Worm (Caenorhabditis elegans): ENCODE measurements around the gene T25D3.3.

Gene T25D3.3

DNA sequence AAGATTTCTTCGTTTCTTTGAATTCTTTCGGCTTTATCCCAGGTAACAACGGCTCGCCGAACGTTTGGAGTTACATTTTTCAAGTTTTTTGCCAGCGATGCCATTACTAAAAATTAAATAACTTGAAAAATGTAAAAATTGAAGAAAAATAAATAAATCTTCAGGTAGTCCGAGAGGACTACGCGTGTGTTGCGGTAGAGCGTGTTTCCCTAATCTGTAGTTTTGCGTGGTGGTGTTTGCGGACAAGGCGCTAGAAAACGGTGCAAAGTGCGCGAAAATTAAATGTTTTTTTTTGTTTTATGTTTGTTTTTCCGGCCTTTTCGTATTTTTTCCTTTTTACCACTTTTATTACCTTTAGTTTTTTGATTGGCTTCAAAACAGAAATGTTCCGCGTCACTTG lies 3.5 kb downstream of the T25D3.3 start, which contains the start of gene mrpl-28 (continued):
- no peak for TF ChIP-seq cey-2 (tag; optimal IDR thresholded peaks at IDR 0.05; ENCODE audit: borderline replicate concordance, insufficient read depth)
- peak; percentile 60; the same call in 1 of the 2 replicates for TF ChIP-seq Y48G9A.11 (GFP tag; IDR thresholded peaks at IDR 0.05)
- no peak for TF ChIP-seq unc-39 (tag; optimal IDR thresholded peaks at IDR 0.05)
- TF ChIP-seq nhr-42 (GFP tag; IDR thresholded peaks at IDR 0.05), result peak; percentile 53; the same call in 1 of the 2 replicates
- no peak for TF ChIP-seq ceh-44 (GFP tag; IDR thresholded peaks at IDR 0.05)
- TF ChIP-seq hlh-11 (tag; optimal IDR thresholded peaks at IDR 0.05), result peak; percentile 81
- TF ChIP-seq nhr-25 (tag; optimal IDR thresholded peaks at IDR 0.05; ENCODE audit: borderline replicate concordance, insufficient read depth), result peak; percentile 36
- TF ChIP-seq Y75B8A.6 (GFP tag; IDR thresholded peaks at IDR 0.05), result no peak
- peak; percentile 87 for TF ChIP-seq lin-13 (GFP tag; optimal IDR thresholded peaks at IDR 0.05)
- TF ChIP-seq ceh-32 (tag; optimal IDR thresholded peaks at IDR 0.05; ENCODE audit: poor library complexity), result peak; percentile 45
- TF ChIP-seq pqm-1 (tag; optimal IDR thresholded peaks at IDR 0.05), result no peak
- TF ChIP-seq saeg-2 (GFP tag; IDR thresholded peaks at IDR 0.05), result no peak
- no peak for TF ChIP-seq D1046.2 (GFP tag; IDR thresholded peaks at IDR 0.05)
- no peak for TF ChIP-seq zag-1 (tag; optimal IDR thresholded peaks at IDR 0.05)
- no peak for TF ChIP-seq zip-2 (tag; optimal IDR thresholded peaks at IDR 0.05)
- no peak for TF ChIP-seq egl-27 (tag; optimal IDR thresholded peaks at IDR 0.05)
- TF ChIP-seq daf-12 (tag; optimal IDR thresholded peaks at IDR 0.05), result no peak
- TF ChIP-seq nhr-76 (tag; optimal IDR thresholded peaks at IDR 0.05), result no peak
- peak in 1 of 2 experiments; percentile 61 for TF ChIP-seq hif-1 (tag; optimal IDR thresholded peaks at IDR 0.05)
- no peak; the same call in 1 of the 2 replicates for TF ChIP-seq lin-1 (GFP tag; IDR thresholded peaks at IDR 0.05)
- TF ChIP-seq spr-3 (GFP tag; optimal IDR thresholded peaks at IDR 0.05), result peak; percentile 55
- TF ChIP-seq nhr-11 (tag; optimal IDR thresholded peaks at IDR 0.05), result peak; percentile 86
- no peak for TF ChIP-seq ceh-82 (tag; optimal IDR thresholded peaks at IDR 0.05)
- TF ChIP-seq F26F4.8 (GFP tag; conservative IDR thresholded peaks at IDR 0.05), result no peak
- TF ChIP-seq lir-3 (tag; optimal IDR thresholded peaks at IDR 0.05), result no peak
- TF ChIP-seq pha-4 (GFP tag; IDR thresholded peaks at IDR 0.05), result peak; percentile 80; the same call in 1 of the 2 replicates
- peak; percentile 97 for TF ChIP-seq pha-4 (tag; optimal IDR thresholded peaks at IDR 0.05)
- TF ChIP-seq arid-1 (GFP tag; conservative IDR thresholded peaks at IDR 0.05), result peak; percentile 78
- TF ChIP-seq sdz-12 (GFP tag; optimal IDR thresholded peaks at IDR 0.05), result no peak
- peak; percentile 92 for TF ChIP-seq T26A8.4 (GFP tag; IDR thresholded peaks at IDR 0.05)
- no peak for TF ChIP-seq ZK546.5 (tag; optimal IDR thresholded peaks at IDR 0.05)
- TF ChIP-seq mep-1 (tag; optimal IDR thresholded peaks at IDR 0.05), result peak; percentile 89
- no peak for TF ChIP-seq zip-11 (GFP tag; IDR thresholded peaks at IDR 0.05)
- TF ChIP-seq ceh-28 (tag; optimal IDR thresholded peaks at IDR 0.05), result no peak
- peak; percentile 71 for TF ChIP-seq hmg-1.1 (GFP tag; IDR thresholded peaks at IDR 0.05)
- TF ChIP-seq T20F7.1 (GFP tag; optimal IDR thresholded peaks at IDR 0.05), result peak; percentile 88
- TF ChIP-seq mes-2 (tag; optimal IDR thresholded peaks at IDR 0.05; ENCODE audit: poor library complexity, severe bottlenecking), result peak; percentile 94
- TF ChIP-seq nhr-111 (GFP tag; optimal IDR thresholded peaks at IDR 0.05), result no peak
- no peak for TF ChIP-seq ceh-62 (tag; optimal IDR thresholded peaks at IDR 0.05)
- TF ChIP-seq fkh-10 (GFP tag; optimal IDR thresholded peaks at IDR 0.05), result peak; percentile 78
- TF ChIP-seq vab-7 (GFP tag; IDR thresholded peaks at IDR 0.05), result 0 out of 2 replicates have a peak, but pooled peaks have one; percentile 19
- TF ChIP-seq lin-39 (tag; optimal IDR thresholded peaks at IDR 0.05), result no peak
- TF ChIP-seq lim-7 (GFP tag; IDR thresholded peaks at IDR 0.05), result no peak
- no peak for TF ChIP-seq aly-2 (tag; optimal IDR thresholded peaks at IDR 0.05)
- no peak for TF ChIP-seq gei-8 (GFP tag; optimal IDR thresholded peaks at IDR 0.05)
- peak; percentile 81 for TF ChIP-seq hlh-30 (tag; optimal IDR thresholded peaks at IDR 0.05; ENCODE audit: insufficient read depth)
- TF ChIP-seq lin-38 (GFP tag; IDR thresholded peaks at IDR 0.05), result peak; percentile 99
- 0 out of 2 replicates have a peak, but pooled peaks have one; percentile 49 for TF ChIP-seq madf-9 (GFP tag; conservative IDR thresholded peaks at IDR 0.05)
- TF ChIP-seq mdl-1 (tag; optimal IDR thresholded peaks at IDR 0.05), result peak in 1 of 2 experiments; percentile 21
- 0 out of 2 replicates have a peak, but pooled peaks have one; percentile 16 for TF ChIP-seq snpc-1.2 (GFP tag; IDR thresholded peaks at IDR 0.05)

All from whole organism, L4 larva.